Fruit fly (Drosophila melanogaster): Measurements from ENCODE around the gene CG14736.
A peak's percentile ranks its signal among the peaks of the same experiment; 100 is the strongest.

Gene CG14736

dm6 chr3R:12083537-12083936 is 43.2 kb downstream of the CG14736 start:
- TF ChIP-seq p53 (GFP tag; optimal IDR thresholded peaks at IDR 0.05) (no peak), Blimp-1 (GFP tag; optimal IDR thresholded peaks at IDR 0.05) (no peak), dpn (GFP tag; optimal IDR thresholded peaks at IDR 0.05) (no peak), chinmo (GFP tag; IDR thresholded peaks at IDR 0.05; ENCODE audit: partially characterized antibody) (no peak), insv (GFP tag; optimal IDR thresholded peaks at IDR 0.05) (no peak), D19B (GFP tag; optimal IDR thresholded peaks at IDR 0.05) (no peak), bcd (GFP tag; optimal IDR thresholded peaks at IDR 0.05) (peak; percentile 1), Hr3 (GFP tag; optimal IDR thresholded peaks at IDR 0.05) (no peak), kah (GFP tag; optimal IDR thresholded peaks at IDR 0.05) (no peak), Kr (GFP tag; optimal IDR thresholded peaks at IDR 0.05) (no peak), slbo (GFP tag; IDR thresholded peaks at IDR 0.05) (peak; percentile 41; the same call in 1 of the 2 replicates), Camta (GFP tag; optimal IDR thresholded peaks at IDR 0.05) (no peak), CG16863 (GFP tag; optimal IDR thresholded peaks at IDR 0.05) (no peak), Hsf (GFP tag; optimal IDR thresholded peaks at IDR 0.05) (peak; percentile 3), Neu2 (GFP tag; optimal IDR thresholded peaks at IDR 0.05; ENCODE audit: borderline replicate concordance) (no peak), CG30403 (GFP tag; optimal IDR thresholded peaks at IDR 0.05) (peak; percentile 19), Rx (GFP tag; IDR thresholded peaks at IDR 0.05) (no peak), da (GFP tag; optimal IDR thresholded peaks at IDR 0.05) (no peak), Gsc (GFP tag; IDR thresholded peaks at IDR 0.05) (no peak), gt (GFP tag; IDR thresholded peaks at IDR 0.05) (no peak), CG6689 (GFP tag; IDR thresholded peaks at IDR 0.05) (no peak), Lpt (GFP tag; optimal IDR thresholded peaks at IDR 0.05) (no peak), scrt (GFP tag; optimal IDR thresholded peaks at IDR 0.05) (no peak), croc (GFP tag; conservative IDR thresholded peaks at IDR 0.05) (no peak), CG12769 (tag; optimal IDR thresholded peaks at IDR 0.05) (peak; percentile 40), CG7745 (tag; optimal IDR thresholded peaks at IDR 0.05) (no peak), CG11560 (tag; IDR thresholded peaks at IDR 0.05) (0 out of 3 replicates have a peak, but pooled peaks have one; percentile 23), CG4424 (GFP tag; optimal IDR thresholded peaks at IDR 0.05) (peak; percentile 12), pum (GFP tag; optimal IDR thresholded peaks at IDR 0.05) (no peak), CG11456 (GFP tag; IDR thresholded peaks at IDR 0.05) (no peak), Eip74EF (GFP tag; optimal IDR thresholded peaks at IDR 0.05) (no peak), CG1792 (GFP tag; optimal IDR thresholded peaks at IDR 0.05) (no peak), yki (optimal IDR thresholded peaks at IDR 0.05) (no peak), Hmr (GFP tag; optimal IDR thresholded peaks at IDR 0.05) (peak; percentile 37), so (GFP tag; IDR thresholded peaks at IDR 0.05) (no peak), toy (GFP tag; IDR thresholded peaks at IDR 0.05) (no peak), CG12236 (GFP tag; optimal IDR thresholded peaks at IDR 0.05) (no peak), lilli (GFP tag; optimal IDR thresholded peaks at IDR 0.05) (peak; percentile 33), sd (tag; optimal IDR thresholded peaks at IDR 0.05) (peak; percentile 9), ind (GFP tag; optimal IDR thresholded peaks at IDR 0.05) (no peak), CG10959 (GFP tag; IDR thresholded peaks at IDR 0.05) (no peak), Xbp1 (GFP tag; optimal IDR thresholded peaks at IDR 0.05) (no peak), CG9727 (GFP tag; optimal IDR thresholded peaks at IDR 0.05) (no peak), ham (GFP tag; IDR thresholded peaks at IDR 0.05) (no peak), exex (tag; optimal IDR thresholded peaks at IDR 0.05) (no peak), Bgb (GFP tag; IDR thresholded peaks at IDR 0.05; ENCODE audit: partially characterized antibody) (no peak), gcm2 (GFP tag; optimal IDR thresholded peaks at IDR 0.05) (no peak), CG4328 (GFP tag; optimal IDR thresholded peaks at IDR 0.05) (no peak), fd3F (GFP tag; optimal IDR thresholded peaks at IDR 0.05) (peak; percentile 43), CG9817 (tag; optimal IDR thresholded peaks at IDR 0.05) (peak; percentile 10), pfk (GFP tag; optimal IDR thresholded peaks at IDR 0.05) (no peak), E2f1 (GFP tag; IDR thresholded peaks at IDR 0.05) (no peak)
